Fruit fly (Drosophila melanogaster): ENCODE data around the gene RpS27.

The RpS27 gene

DNA sequence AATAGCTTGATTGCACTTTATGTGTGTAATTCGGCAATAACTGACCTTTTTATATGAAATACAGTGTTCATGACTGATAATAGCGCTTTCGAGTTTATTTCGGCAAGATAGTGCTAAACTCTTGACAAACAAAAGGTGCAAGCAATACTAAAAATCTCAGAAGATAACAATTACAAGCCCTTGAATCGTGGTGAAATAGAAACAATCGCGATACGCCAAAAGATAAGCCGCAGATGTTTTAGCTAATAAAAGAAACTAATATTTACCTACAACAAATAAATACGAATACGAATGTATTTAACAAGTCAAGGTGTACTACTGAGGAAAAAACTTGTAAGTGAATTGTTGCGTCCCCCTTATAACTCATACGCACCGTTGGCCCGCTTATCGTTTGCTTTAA is 28.0 kb upstream of the RpS27 start (continued):
- no peak for TF ChIP-seq CG3163 (GFP tag; optimal IDR thresholded peaks at IDR 0.05)
- TF ChIP-seq Myb (GFP tag; optimal IDR thresholded peaks at IDR 0.05): no peak
- no peak for TF ChIP-seq tin (GFP tag; optimal IDR thresholded peaks at IDR 0.05)
- no peak for TF ChIP-seq CkIIα-i1 (GFP tag; IDR thresholded peaks at IDR 0.05)
- peak; percentile 29 for TF ChIP-seq Ets65A (GFP tag)
- TF ChIP-seq CG14667 (GFP tag; IDR thresholded peaks at IDR 0.05): no peak
- no peak for TF ChIP-seq Jarid2 (GFP tag; optimal IDR thresholded peaks at IDR 0.05)
- TF ChIP-seq salm (tag; optimal IDR thresholded peaks at IDR 0.05): peak; percentile 10
- TF ChIP-seq NFAT (GFP tag; IDR thresholded peaks at IDR 0.05): no peak

DNA sequence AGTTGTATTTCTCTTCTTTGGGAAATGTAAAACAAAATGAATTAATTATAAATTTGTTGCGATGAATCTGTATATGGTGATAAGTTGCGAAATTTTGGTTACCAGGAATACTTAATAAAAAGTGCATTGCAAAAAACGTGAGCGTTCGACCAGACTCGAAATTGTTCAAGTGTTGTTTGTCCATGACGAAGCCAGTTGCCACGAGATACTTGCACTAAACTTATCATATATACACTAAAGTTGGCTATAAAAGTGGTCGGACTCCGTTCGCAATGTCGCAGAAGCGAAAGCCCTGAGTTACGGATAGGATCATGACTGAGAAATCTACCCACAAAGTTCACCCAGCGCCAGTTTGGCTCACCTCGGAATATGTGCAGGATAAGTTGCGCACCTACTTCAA is 26.2 kb upstream of the RpS27 start, which contains the start of gene CG11878:
CG11878 (plus strand) TSS at position 301 of the 400 bp plus-strand sequence.
- TF ChIP-seq CG10462 (GFP tag; optimal IDR thresholded peaks at IDR 0.05) (no peak), CoRest (tag; optimal IDR thresholded peaks at IDR 0.05) (no peak), slou (GFP tag; optimal IDR thresholded peaks at IDR 0.05) (no peak), Dll (GFP tag; IDR thresholded peaks at IDR 0.05; ENCODE audit: partially characterized antibody) (no peak), ewg (GFP tag; optimal IDR thresholded peaks at IDR 0.05) (no peak), dan (GFP tag; IDR thresholded peaks at IDR 0.05) (no peak), sima (GFP tag; optimal IDR thresholded peaks at IDR 0.05) (no peak), CG10431 (GFP tag; optimal IDR thresholded peaks at IDR 0.05) (no peak), ara (GFP tag; IDR thresholded peaks at IDR 0.05) (no peak), CG18619 (GFP tag; optimal IDR thresholded peaks at IDR 0.05) (no peak)

dm6 chr3R:25269909-25270308 is 22.6 kb upstream of the RpS27 start, which contains the start of the genes CG11889 and CG11891:
CG11889 (plus strand) TSS chr3R:25270209.
CG11891 (plus strand) TSS chr3R:25270209.
- TF ChIP-seq tio (GFP tag; optimal IDR thresholded peaks at IDR 0.05) (no peak), Myb (GFP tag; optimal IDR thresholded peaks at IDR 0.05) (no peak), CG6254 (GFP tag; optimal IDR thresholded peaks at IDR 0.05) (no peak), CG9876 (GFP tag; optimal IDR thresholded peaks at IDR 0.05) (no peak), Med (GFP tag) (peak; percentile 12)

dm6 chr3R:25266751-25267150 is 19.4 kb upstream of the RpS27 start:
- no peak for TF ChIP-seq CG8924 (tag; optimal IDR thresholded peaks at IDR 0.05)
- TF ChIP-seq Ets65A (GFP tag): peak; percentile 92

dm6 chr3R:25265589-25266201 is 18.4 kb upstream of the RpS27 start, which contains the start of the genes GlnRS and RIOK2:
GlnRS (minus strand) TSS chr3R:25265721.
RIOK2 (plus strand) TSS chr3R:25265844.
- TF ChIP-seq Sox102F (GFP tag; optimal IDR thresholded peaks at IDR 0.05): no peak
- no peak for TF ChIP-seq HLHmδ (GFP tag; optimal IDR thresholded peaks at IDR 0.05)
- TF ChIP-seq CG6791 (GFP tag; IDR thresholded peaks at IDR 0.05; ENCODE audit: partially characterized antibody): peak; percentile 97
- no peak for TF ChIP-seq NK7.1 (GFP tag; optimal IDR thresholded peaks at IDR 0.05)
- no peak for TF ChIP-seq chif (GFP tag; optimal IDR thresholded peaks at IDR 0.05)
- no peak for TF ChIP-seq CG4360 (GFP tag; IDR thresholded peaks at IDR 0.05)
- no peak for TF ChIP-seq CG11696 (GFP tag; IDR thresholded peaks at IDR 0.05)
- no peak for TF ChIP-seq Deaf1 (tag; optimal IDR thresholded peaks at IDR 0.05)
- no peak for TF ChIP-seq bsh (GFP tag; optimal IDR thresholded peaks at IDR 0.05)
- TF ChIP-seq CG5245 (GFP tag; optimal IDR thresholded peaks at IDR 0.05): no peak
- TF ChIP-seq CHES-1-like (GFP tag; optimal IDR thresholded peaks at IDR 0.05): peak; percentile 64
- no peak for TF ChIP-seq Camta (GFP tag; optimal IDR thresholded peaks at IDR 0.05)
- peak; percentile 60 for TF ChIP-seq Myb (GFP tag; optimal IDR thresholded peaks at IDR 0.05)
- no peak for TF ChIP-seq eyg (GFP tag; optimal IDR thresholded peaks at IDR 0.05)
- TF ChIP-seq CG10267 (tag; optimal IDR thresholded peaks at IDR 0.05): peak; percentile 62
- TF ChIP-seq bowl (GFP tag; IDR thresholded peaks at IDR 0.05): no peak
- TF ChIP-seq Ptx1 (GFP tag; IDR thresholded peaks at IDR 0.05): no peak
- no peak for TF ChIP-seq Mrtf (GFP tag; IDR thresholded peaks at IDR 0.05)
- TF ChIP-seq wor (GFP tag; IDR thresholded peaks at IDR 0.05): no peak
- TF ChIP-seq wdn (GFP tag; IDR thresholded peaks at IDR 0.05): no peak
- peak; percentile 14 for TF ChIP-seq CG13424 (tag; optimal IDR thresholded peaks at IDR 0.05)
- no peak for TF ChIP-seq ash1 (GFP tag; optimal IDR thresholded peaks at IDR 0.05)

All from whole organism, embryonic.